Fruit fly (Drosophila melanogaster): ENCODE data around the gene Nepl17.

The Nepl17 gene

DNA sequence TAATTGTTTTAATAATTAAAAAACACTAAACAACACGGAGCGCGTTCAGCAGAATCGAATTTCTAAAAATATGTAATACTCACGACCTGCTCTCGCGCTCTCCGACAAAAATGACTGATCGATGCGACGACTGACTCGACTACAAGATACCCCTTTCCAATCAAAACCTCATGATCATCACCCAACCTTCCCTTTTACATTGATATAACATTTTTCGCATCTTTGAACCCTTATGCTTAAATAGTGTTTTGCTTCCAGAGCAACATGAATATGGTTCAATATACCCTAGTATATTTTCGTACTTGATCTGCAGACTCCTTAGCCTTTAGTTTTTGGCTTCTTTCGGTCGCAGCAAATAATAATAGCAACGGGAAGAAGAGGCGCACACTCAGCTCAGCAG is 39.1 kb downstream of the Nepl17 start (continued):
- TF ChIP-seq Max (GFP tag; optimal IDR thresholded peaks at IDR 0.05): peak; percentile 50
- TF ChIP-seq CG5245 (GFP tag; optimal IDR thresholded peaks at IDR 0.05): peak; percentile 54
- TF ChIP-seq Hmx (GFP tag; optimal IDR thresholded peaks at IDR 0.05): no peak
- TF ChIP-seq CG10267 (tag; optimal IDR thresholded peaks at IDR 0.05): peak; percentile 54
- TF ChIP-seq peb (GFP tag; IDR thresholded peaks at IDR 0.05): peak; percentile 79
- TF ChIP-seq CG33213 (GFP tag; optimal IDR thresholded peaks at IDR 0.05): no peak
- peak; percentile 87 for TF ChIP-seq Sox102F (GFP tag; optimal IDR thresholded peaks at IDR 0.05)
- TF ChIP-seq CoRest (tag; optimal IDR thresholded peaks at IDR 0.05): peak; percentile 78
- TF ChIP-seq Eip74EF (GFP tag; optimal IDR thresholded peaks at IDR 0.05): peak in 1 of 2 experiments; percentile 51
- peak; percentile 71 for TF ChIP-seq dmrt11E (tag; optimal IDR thresholded peaks at IDR 0.05)
- peak; percentile 61 for TF ChIP-seq gro (GFP tag; optimal IDR thresholded peaks at IDR 0.05)
- TF ChIP-seq nom (GFP tag; optimal IDR thresholded peaks at IDR 0.05): no peak
- peak; percentile 62; the same call in 1 of the 2 replicates for TF ChIP-seq gsb (GFP tag; IDR thresholded peaks at IDR 0.05)
- TF ChIP-seq Dref (GFP tag; IDR thresholded peaks at IDR 0.05): no peak
- TF ChIP-seq dmrt99B (tag; optimal IDR thresholded peaks at IDR 0.05): peak; percentile 83
- TF ChIP-seq p53 (GFP tag; optimal IDR thresholded peaks at IDR 0.05): no peak
- peak; percentile 58 for TF ChIP-seq shn (GFP tag; optimal IDR thresholded peaks at IDR 0.05)
- 0 out of 2 replicates have a peak, but pooled peaks have one; percentile 22 for TF ChIP-seq wdn (GFP tag; IDR thresholded peaks at IDR 0.05)
- TF ChIP-seq rib (GFP tag; IDR thresholded peaks at IDR 0.05): peak; percentile 47; the same call in 1 of the 2 replicates
- TF ChIP-seq row (GFP tag; IDR thresholded peaks at IDR 0.05): peak; percentile 87
- TF ChIP-seq CG15514 (GFP tag; optimal IDR thresholded peaks at IDR 0.05): no peak
- TF ChIP-seq knrl (GFP tag; IDR thresholded peaks at IDR 0.05; ENCODE audit: partially characterized antibody): no peak
- TF ChIP-seq Myb (GFP tag; optimal IDR thresholded peaks at IDR 0.05): peak; percentile 49
- peak; percentile 11 for TF ChIP-seq CG6254 (GFP tag; optimal IDR thresholded peaks at IDR 0.05)
- no peak for TF ChIP-seq twi (tag; optimal IDR thresholded peaks at IDR 0.05)
- peak; percentile 72 for TF ChIP-seq lab (GFP tag; optimal IDR thresholded peaks at IDR 0.05)
- TF ChIP-seq Gug (GFP tag; IDR thresholded peaks at IDR 0.05): peak; percentile 83
- peak; percentile 38 for TF ChIP-seq nau (GFP tag; optimal IDR thresholded peaks at IDR 0.05)
- peak; percentile 35 for TF ChIP-seq run (tag; optimal IDR thresholded peaks at IDR 0.05)
- peak; percentile 88 for TF ChIP-seq ci (GFP tag; IDR thresholded peaks at IDR 0.05)
- no peak for TF ChIP-seq fru (optimal IDR thresholded peaks at IDR 0.05)
- peak; percentile 68 for TF ChIP-seq NFAT (GFP tag; IDR thresholded peaks at IDR 0.05)
- peak; percentile 74 for TF ChIP-seq sim (GFP tag; IDR thresholded peaks at IDR 0.05)
- TF ChIP-seq odd (GFP tag; optimal IDR thresholded peaks at IDR 0.05): peak; percentile 7
- TF ChIP-seq Sin3A (optimal IDR thresholded peaks at IDR 0.05): no peak
- no peak for TF ChIP-seq Sry-β (GFP tag; optimal IDR thresholded peaks at IDR 0.05)
- peak; percentile 65 for TF ChIP-seq CG11247 (GFP tag; IDR thresholded peaks at IDR 0.05)
- TF ChIP-seq seq (GFP tag; IDR thresholded peaks at IDR 0.05): peak; percentile 48
- no peak for TF ChIP-seq CkIIα-i1 (GFP tag; IDR thresholded peaks at IDR 0.05)
- peak; percentile 26 for TF ChIP-seq CG11398 (GFP tag; optimal IDR thresholded peaks at IDR 0.05)
- peak; percentile 63 for TF ChIP-seq Chrac-16 (GFP tag; optimal IDR thresholded peaks at IDR 0.05)
- TF ChIP-seq so (GFP tag; IDR thresholded peaks at IDR 0.05): peak; percentile 80; the same call in 2 of the 3 replicates
- peak; percentile 65 for TF ChIP-seq dm (GFP tag; optimal IDR thresholded peaks at IDR 0.05)
- TF ChIP-seq bsh (GFP tag; optimal IDR thresholded peaks at IDR 0.05): peak; percentile 25 to 85
- TF ChIP-seq CG10147 (GFP tag; optimal IDR thresholded peaks at IDR 0.05): peak; percentile 25
- TF ChIP-seq Elba2 (GFP tag; optimal IDR thresholded peaks at IDR 0.05): no peak
- peak; percentile 79 for TF ChIP-seq CG2712 (tag; optimal IDR thresholded peaks at IDR 0.05)
- TF ChIP-seq CG6689 (GFP tag; IDR thresholded peaks at IDR 0.05): peak; percentile 77
- TF ChIP-seq C15 (GFP tag; IDR thresholded peaks at IDR 0.05): no peak
- peak; percentile 36; the same call in 1 of the 3 replicates for TF ChIP-seq jigr1 (GFP tag; IDR thresholded peaks at IDR 0.05)
- peak; percentile 70; the same call in 1 of the 3 replicates for TF ChIP-seq CG11093 (GFP tag; IDR thresholded peaks at IDR 0.05)
- TF ChIP-seq CG5953 (GFP tag; IDR thresholded peaks at IDR 0.05): peak; percentile 80
